Worm (Caenorhabditis elegans) whole organism, L3 larva: Measurements from ENCODE around the gene zipt-17.

Source experiments
- ZK546.5 ChIP-seq: sonication (generic microtip); optimal IDR thresholded peaks from 2 replicates; lab custom pipeline; 2017; ENCODE audit warnings: missing biosample characterization, missing genetic modification characterization
- ama-1 ChIP-seq: fragments of 150-350 bp; optimal IDR thresholded peaks from 2 replicates; lab custom pipeline; 2018
- ceh-16 ChIP-seq: sonication (generic microtip); optimal IDR thresholded peaks from 2 replicates; lab custom pipeline; 2017; ENCODE audit warnings: missing biosample characterization, missing genetic modification characterization
- ceh-82 ChIP-seq: fragments of 150-350 bp; optimal IDR thresholded peaks from 2 replicates; lab custom pipeline; 2014; ENCODE audit warnings: missing biosample characterization, missing genetic modification characterization
- ceh-9 ChIP-seq: sonication (generic microtip); optimal IDR thresholded peaks from 2 replicates; lab custom pipeline; 2018; ENCODE audit warnings: missing biosample characterization, missing genetic modification characterization
- elt-1 ChIP-seq: fragments of 150-350 bp; optimal IDR thresholded peaks from 2 replicates; lab custom pipeline; 2014; ENCODE audit warnings: missing biosample characterization, missing genetic modification characterization
- elt-2 ChIP-seq: sonication (generic microtip); optimal IDR thresholded peaks from 2 replicates; lab custom pipeline; 2016; ENCODE audit warnings: missing genetic modification reagents, mild to moderate bottlenecking, missing genetic modification characterization, missing compliant biosample characterization
- elt-3 ChIP-seq, 3 experiments: fragments of 150-350 bp in 1 of 3; sonication (generic microtip) in 2 of 3; optimal IDR thresholded peaks; 2 replicates in 2 of 3; 4 replicates in 1 of 3; lab custom pipeline; 2014 to 2017; ENCODE audit warnings: missing biosample characterization in 3 of 3, missing genetic modification characterization in 3 of 3
- eor-1 ChIP-seq, 2 experiments: fragments of 150-350 bp; optimal IDR thresholded peaks; 2 replicates each; lab custom pipeline; 2014 to 2018; ENCODE audit warnings: missing biosample characterization in 2 of 2, missing genetic modification characterization in 2 of 2
- fkh-10 ChIP-seq: sonication (generic microtip); optimal IDR thresholded peaks from 2 replicates; lab custom pipeline; 2017; ENCODE audit warnings: missing biosample characterization, missing genetic modification reagents, missing genetic modification characterization
- fkh-2 ChIP-seq: fragments of 150-350 bp; optimal IDR thresholded peaks from 2 replicates; lab custom pipeline; 2014; ENCODE audit warnings: missing biosample characterization, missing genetic modification reagents, missing genetic modification characterization
- fos-1 ChIP-seq: fragments of 150-350 bp; optimal IDR thresholded peaks from 2 replicates; lab custom pipeline; 2014; ENCODE audit warnings: missing biosample characterization, missing genetic modification characterization
- hmg-11 ChIP-seq: sonication (generic microtip); optimal IDR thresholded peaks from 2 replicates; lab custom pipeline; 2016; ENCODE audit warnings: missing genetic modification characterization, missing compliant biosample characterization
- jun-1 ChIP-seq: fragments of 150-350 bp; optimal IDR thresholded peaks from 2 replicates; lab custom pipeline; 2014; ENCODE audit warnings: missing biosample characterization, missing genetic modification reagents, missing genetic modification characterization
- lin-15B ChIP-seq: fragments of 150-350 bp; optimal IDR thresholded peaks from 2 replicates; lab custom pipeline; 2014; ENCODE audit warnings: missing biosample characterization, missing genetic modification characterization
- lin-39 ChIP-seq: fragments of 150-350 bp; optimal IDR thresholded peaks from 2 replicates; lab custom pipeline; 2018; ENCODE audit warnings: missing biosample characterization, missing genetic modification reagents, missing genetic modification characterization
- lsy-12 ChIP-seq: sonication (generic microtip); optimal IDR thresholded peaks from 2 replicates; lab custom pipeline; 2016; ENCODE audit warnings: mild to moderate bottlenecking, missing genetic modification characterization, missing compliant biosample characterization
- mdl-1 ChIP-seq: fragments of 150-350 bp; optimal IDR thresholded peaks from 2 replicates; lab custom pipeline; 2014; ENCODE audit warnings: missing biosample characterization, missing genetic modification characterization
- nfya-1 ChIP-seq: sonication (generic microtip); optimal IDR thresholded peaks from 2 replicates; lab custom pipeline; 2017; ENCODE audit warnings: missing genetic modification characterization, mild to moderate bottlenecking, missing compliant biosample characterization, antibody characterized with exemption, moderate library complexity; ENCODE audit not compliant: insufficient read depth
- nhr-12 ChIP-seq: fragments of 150-350 bp; optimal IDR thresholded peaks from 2 replicates; lab custom pipeline; 2014; ENCODE audit warnings: missing biosample characterization, missing genetic modification characterization
- nhr-23 ChIP-seq: fragments of 150-350 bp; optimal IDR thresholded peaks from 2 replicates; lab custom pipeline; 2014; ENCODE audit warnings: missing biosample characterization, missing genetic modification reagents, missing genetic modification characterization
- nhr-237 ChIP-seq: fragments of 150-350 bp; optimal IDR thresholded peaks from 2 replicates; lab custom pipeline; 2014; ENCODE audit warnings: missing biosample characterization, missing genetic modification characterization
- nhr-25 ChIP-seq: sonication (generic microtip); optimal IDR thresholded peaks from 2 replicates; lab custom pipeline; 2017; ENCODE audit warnings: missing biosample characterization, missing genetic modification characterization
- nhr-28 ChIP-seq: fragments of 150-350 bp; optimal IDR thresholded peaks from 2 replicates; lab custom pipeline; 2014; ENCODE audit warnings: missing biosample characterization, missing genetic modification characterization
- nhr-43 ChIP-seq: sonication (generic microtip); optimal IDR thresholded peaks from 2 replicates; lab custom pipeline; 2016; ENCODE audit warnings: mild to moderate bottlenecking, missing genetic modification characterization, missing compliant biosample characterization; ENCODE audit not compliant: poor library complexity, severe bottlenecking
- nhr-67 ChIP-seq: fragments of 150-350 bp; optimal IDR thresholded peaks from 2 replicates; lab custom pipeline; 2014; ENCODE audit warnings: missing biosample characterization, missing genetic modification characterization
- nhr-76 ChIP-seq: fragments of 150-350 bp; sonication (generic microtip); optimal IDR thresholded peaks from 5 replicates; lab custom pipeline; 2014; ENCODE audit warnings: missing biosample characterization, missing genetic modification characterization
- nhr-77 ChIP-seq: fragments of 150-350 bp; optimal IDR thresholded peaks from 2 replicates; lab custom pipeline; 2014; ENCODE audit warnings: missing biosample characterization, missing genetic modification characterization
- pqm-1 ChIP-seq: fragments of 150-350 bp; optimal IDR thresholded peaks from 2 replicates; lab custom pipeline; 2017; ENCODE audit warnings: missing biosample characterization, missing genetic modification characterization, inconsistent platforms
- skn-1 ChIP-seq: fragments of 150-350 bp; optimal IDR thresholded peaks from 2 replicates; lab custom pipeline; 2014; ENCODE audit warnings: missing biosample characterization, missing genetic modification characterization
- snpc-4 ChIP-seq: fragments of 150-350 bp; optimal IDR thresholded peaks from 2 replicates; lab custom pipeline; 2014; ENCODE audit warnings: missing biosample characterization, missing genetic modification characterization
- tbx-2 ChIP-seq: sonication (generic microtip); optimal IDR thresholded peaks from 2 replicates; lab custom pipeline; 2016; ENCODE audit warnings: mild to moderate bottlenecking, missing genetic modification characterization, missing compliant biosample characterization
- unc-39 ChIP-seq: sonication (generic microtip); optimal IDR thresholded peaks from 4 replicates; lab custom pipeline; 2017; ENCODE audit warnings: missing biosample characterization, missing genetic modification characterization
- zag-1 ChIP-seq: fragments of 150-350 bp; optimal IDR thresholded peaks from 2 replicates; lab custom pipeline; 2014; ENCODE audit warnings: missing biosample characterization, missing genetic modification characterization
- ztf-11 ChIP-seq: fragments of 150-350 bp; optimal IDR thresholded peaks from 2 replicates; lab custom pipeline; 2014; ENCODE audit warnings: missing biosample characterization, missing genetic modification characterization
- ztf-4 ChIP-seq: fragments of 150-350 bp; optimal IDR thresholded peaks from 2 replicates; lab custom pipeline; 2014; ENCODE audit warnings: missing biosample characterization, missing genetic modification characterization

Gene zipt-17

ce11 chrIV:17367294-17367693 is at the start of gene zipt-17:
zipt-17 (minus strand) TSS chrIV:17367394.
- TF ChIP-seq lsy-12 (tag; lab: Kevin White, UChicago) (no peak), elt-3 (tag; optimal IDR thresholded peaks at IDR 0.05; lab: Kevin White, UChicago) (no peak), skn-1 (no peak), tbx-2 (tag; lab: Kevin White, UChicago) (no peak), fos-1 (tag; lab: Kevin White, UChicago) (no peak), snpc-4 (no peak), eor-1 (tag; optimal IDR thresholded peaks at IDR 0.05; lab: Kevin White, UChicago) (no peak), lin-39 (no peak), nhr-25 (tag; lab: Kevin White, UChicago) (no peak), zag-1 (no peak), mdl-1 (tag; lab: Kevin White, UChicago) (no peak), nhr-12 (tag; lab: Kevin White, UChicago) (no peak), ztf-11 (tag; lab: Kevin White, UChicago) (no peak), nhr-76 (tag; lab: Kevin White, UChicago) (no peak), ceh-9 (no peak), nhr-237 (tag; lab: Kevin White, UChicago) (no peak), nhr-43 (tag; lab: Kevin White, UChicago) (no peak)

DNA sequence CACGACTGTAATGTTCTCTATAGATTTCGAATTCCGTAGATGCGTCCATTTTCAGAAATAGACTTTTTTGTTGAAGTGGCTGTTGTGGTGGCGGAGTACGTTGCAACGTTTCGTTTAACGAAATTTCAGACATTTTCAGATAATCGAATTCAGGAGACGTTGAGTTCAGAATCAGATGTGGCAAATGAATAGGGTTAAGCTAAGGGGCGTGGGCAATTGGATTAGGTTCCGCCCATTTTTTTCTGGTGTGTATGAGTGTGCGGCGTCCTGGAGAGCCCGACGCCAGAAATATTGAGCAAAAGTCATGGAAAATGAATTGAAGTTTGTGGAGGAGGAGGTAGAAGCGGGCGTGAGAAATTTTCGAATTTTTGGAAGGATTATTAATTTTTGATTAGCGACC is 46.1 kb upstream of the zipt-17 start:
- TF ChIP-seq fkh-10 (GFP tag; lab: Kevin White, UChicago), result no peak
- no peak for TF ChIP-seq fkh-2 (tag; lab: Kevin White, UChicago)
- no peak for TF ChIP-seq lin-39
- TF ChIP-seq nhr-77 (tag; lab: Kevin White, UChicago), result no peak
- no peak for TF ChIP-seq nhr-28 (tag; lab: Kevin White, UChicago)
- TF ChIP-seq zag-1, result no peak

- TF ChIP-seq ztf-4 (no peak), nhr-28 (tag; lab: Kevin White, UChicago) (no peak), ceh-16 (tag; lab: Kevin White, UChicago) (no peak)
Observed at ce11 chrIV:17407491-17407890, 40.3 kb upstream of the zipt-17 start, which contains the start of gene T02D1.9. T02D1.9 (minus strand) TSS chrIV:17407591.

DNA sequence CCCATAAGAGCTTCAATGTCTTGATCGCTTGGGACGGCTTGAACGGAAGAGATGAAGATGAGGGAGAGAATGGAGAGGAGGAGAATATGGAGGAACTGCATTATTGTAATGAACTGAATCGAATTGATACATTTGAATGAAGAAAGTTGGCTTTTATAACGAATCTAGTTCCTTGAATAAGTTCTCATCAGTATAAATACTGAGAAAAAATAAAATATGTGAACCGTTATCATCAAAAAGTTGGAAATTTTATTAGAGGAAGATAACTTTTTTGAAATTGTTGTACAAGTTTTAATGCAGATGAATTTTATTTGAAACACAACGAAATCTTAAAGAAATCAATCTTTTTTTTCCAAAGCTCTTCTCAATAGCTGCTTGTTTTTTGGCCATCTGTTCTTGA is 39.8 kb upstream of the zipt-17 start, which contains the start of gene T02D1.7:
Gene T02D1.7 (minus strand): TSS at position 101 of the 400 bp plus-strand sequence.
- TF ChIP-seq elt-1 (tag; lab: Kevin White, UChicago), result no peak
- TF ChIP-seq ceh-16 (tag; lab: Kevin White, UChicago), result no peak
- no peak for TF ChIP-seq ZK546.5
- TF ChIP-seq ceh-82 (tag; lab: Kevin White, UChicago), result no peak
- TF ChIP-seq nhr-237 (tag; lab: Kevin White, UChicago), result no peak

DNA sequence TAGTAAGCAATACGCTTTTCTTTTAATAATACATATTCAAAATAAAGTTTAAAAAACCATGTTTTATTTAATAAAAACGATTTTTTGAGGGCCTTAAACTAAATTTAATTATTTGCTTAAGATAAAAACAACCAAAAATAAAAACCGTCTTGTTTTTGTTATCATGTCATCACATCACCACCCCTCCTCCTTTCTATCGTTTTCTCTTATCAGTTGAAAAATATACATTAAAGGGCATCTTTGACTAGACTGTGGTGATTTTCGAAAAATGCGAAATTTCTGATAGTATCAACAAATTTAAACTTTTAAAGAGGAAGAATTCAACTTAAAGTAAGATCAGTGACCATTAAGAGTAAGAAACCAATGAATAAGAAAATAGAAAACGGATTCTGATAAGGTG is 38.9 kb upstream of the zipt-17 start:
- TF ChIP-seq ZK546.5, result no peak
- TF ChIP-seq zag-1, result no peak
- peak; percentile 76 for TF ChIP-seq elt-2 (tag; lab: Kevin White, UChicago)
- peak; percentile 8 for TF ChIP-seq jun-1 (tag; lab: Kevin White, UChicago)
- no peak for TF ChIP-seq nhr-77 (tag; lab: Kevin White, UChicago)
- peak; percentile 60 for TF ChIP-seq pqm-1 (tag; lab: Kevin White, UChicago)
- TF ChIP-seq, all 47 proteins: peak for 3

DNA sequence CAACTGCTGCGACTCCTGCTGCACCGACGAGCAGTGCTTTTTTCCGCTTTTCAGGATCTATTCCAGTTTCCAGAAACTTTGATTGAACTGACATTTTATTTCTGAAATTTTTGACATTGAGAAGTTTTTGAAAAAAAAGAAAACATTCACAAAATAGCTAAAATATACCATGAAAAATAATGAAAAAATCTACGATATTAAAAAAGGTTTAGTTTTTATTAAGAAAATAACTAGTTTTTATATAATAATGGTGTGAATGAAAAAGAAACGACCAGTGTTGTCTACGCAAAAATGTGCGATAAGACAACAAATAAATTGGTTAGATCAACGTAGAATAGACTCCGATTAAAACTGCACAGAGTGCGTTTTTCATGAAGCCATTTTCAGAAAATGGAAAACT is 38.3 kb upstream of the zipt-17 start, which contains the start of gene pmp-4:
Gene pmp-4 (minus strand): TSS at position 101 of the 400 bp plus-strand sequence.
- TF ChIP-seq mdl-1 (tag; lab: Kevin White, UChicago), result no peak
- no peak for TF ChIP-seq unc-39 (tag; lab: Kevin White, UChicago)
- no peak for TF ChIP-seq lin-15B (tag; lab: Kevin White, UChicago)
- TF ChIP-seq nfya-1 (tag; lab: Kevin White, UChicago), result no peak
- TF ChIP-seq ceh-16 (tag; lab: Kevin White, UChicago), result no peak
- TF ChIP-seq nhr-67, result no peak
- no peak for TF ChIP-seq ceh-82 (tag; lab: Kevin White, UChicago)
- TF ChIP-seq fkh-2 (tag; lab: Kevin White, UChicago), result no peak
- no peak for TF ChIP-seq ama-1 (lab: Kevin White, UChicago)
- TF ChIP-seq hmg-11 (tag; lab: Kevin White, UChicago), result no peak
- TF ChIP-seq elt-3 (tag; optimal IDR thresholded peaks at IDR 0.05; lab: Kevin White, UChicago), result no peak
- no peak for TF ChIP-seq tbx-2 (tag; lab: Kevin White, UChicago)
- no peak for TF ChIP-seq nhr-23 (tag; lab: Kevin White, UChicago)
